Fruit fly (Drosophila melanogaster): ENCODE measurements around the gene CG14070.

Gene CG14070

dm6 chr2L:10856328-10856942 lies 45.1 kb downstream of the CG14070 start, which contains the start of gene Dnz1 (continued):
- TF ChIP-seq salm (tag; optimal IDR thresholded peaks at IDR 0.05) (no peak), ind (GFP tag; optimal IDR thresholded peaks at IDR 0.05) (peak; percentile 43), pros (GFP tag; optimal IDR thresholded peaks at IDR 0.05) (no peak), CG30431 (GFP tag; optimal IDR thresholded peaks at IDR 0.05) (no peak), CG4328 (GFP tag; optimal IDR thresholded peaks at IDR 0.05) (peak; percentile 16), CG9727 (GFP tag; optimal IDR thresholded peaks at IDR 0.05) (peak; percentile 43), Dek (tag; optimal IDR thresholded peaks at IDR 0.05) (peak; percentile 39), Lpt (GFP tag; optimal IDR thresholded peaks at IDR 0.05) (no peak), gce (GFP tag; IDR thresholded peaks at IDR 0.05) (no peak; the same call in 2 of the 3 replicates), CG8765 (GFP tag; IDR thresholded peaks at IDR 0.05) (no peak), vfl (GFP tag; optimal IDR thresholded peaks at IDR 0.05) (no peak), trem (tag; optimal IDR thresholded peaks at IDR 0.05) (peak; percentile 23), schlank (tag; optimal IDR thresholded peaks at IDR 0.05) (no peak), C15 (GFP tag; IDR thresholded peaks at IDR 0.05) (no peak), sima (GFP tag; optimal IDR thresholded peaks at IDR 0.05) (no peak), H2.0 (GFP tag; IDR thresholded peaks at IDR 0.05) (peak; percentile 50; the same call in 1 of the 2 replicates), Jarid2 (GFP tag; optimal IDR thresholded peaks at IDR 0.05) (no peak), ci (GFP tag; IDR thresholded peaks at IDR 0.05) (peak; percentile 62; the same call in 2 of the 3 replicates), phol (tag; optimal IDR thresholded peaks at IDR 0.05) (peak; percentile 49), CG17361 (GFP tag; IDR thresholded peaks at IDR 0.05) (peak; percentile 64), Opbp (GFP tag; IDR thresholded peaks at IDR 0.05; ENCODE audit: partially characterized antibody) (peak; percentile 25; the same call in 1 of the 3 replicates), lov (optimal IDR thresholded peaks at IDR 0.05) (no peak), lov (GFP tag; IDR thresholded peaks at IDR 0.05) (no peak), CG14014 (GFP tag; IDR thresholded peaks at IDR 0.05) (peak; percentile 77), CG3065 (GFP tag; optimal IDR thresholded peaks at IDR 0.05) (no peak), zen2 (GFP tag; IDR thresholded peaks at IDR 0.05; ENCODE audit: partially characterized antibody) (no peak), gsb (GFP tag; IDR thresholded peaks at IDR 0.05) (no peak), Camta (GFP tag; optimal IDR thresholded peaks at IDR 0.05) (peak; percentile 3), dm (GFP tag; optimal IDR thresholded peaks at IDR 0.05) (no peak), Ets65A (GFP tag) (peak; percentile 78), chif (GFP tag; optimal IDR thresholded peaks at IDR 0.05) (peak; percentile 7 to 23), kah (GFP tag; optimal IDR thresholded peaks at IDR 0.05) (no peak), mam (GFP tag; optimal IDR thresholded peaks at IDR 0.05) (peak; percentile 16), BEAF-32 (GFP tag; optimal IDR thresholded peaks at IDR 0.05) (peak; percentile 5), NFAT (GFP tag; IDR thresholded peaks at IDR 0.05) (peak; percentile 79), Fer1 (GFP tag; optimal IDR thresholded peaks at IDR 0.05) (peak; percentile 43), disco-r (GFP tag; optimal IDR thresholded peaks at IDR 0.05) (no peak), sd (tag; optimal IDR thresholded peaks at IDR 0.05) (no peak), dimm (GFP tag; IDR thresholded peaks at IDR 0.05) (no peak), CG34422 (GFP tag; IDR thresholded peaks at IDR 0.05) (peak; percentile 56; the same call in 1 of the 3 replicates), HLH4C (GFP tag; IDR thresholded peaks at IDR 0.05; ENCODE audit: partially characterized antibody) (no peak), CG12942 (GFP tag; optimal IDR thresholded peaks at IDR 0.05) (peak; percentile 24), CG1603 (tag; optimal IDR thresholded peaks at IDR 0.05) (peak; percentile 42), E2f2 (GFP tag; IDR thresholded peaks at IDR 0.05) (peak; percentile 51), CG15269 (tag; optimal IDR thresholded peaks at IDR 0.05) (peak; percentile 61), CG6689 (GFP tag; IDR thresholded peaks at IDR 0.05) (peak; percentile 40; the same call in 1 of the 2 replicates), Adf1 (GFP tag; IDR thresholded peaks at IDR 0.05) (peak; percentile 10; the same call in 1 of the 2 replicates), CG3163 (GFP tag; optimal IDR thresholded peaks at IDR 0.05) (no peak), peb (GFP tag; IDR thresholded peaks at IDR 0.05) (no peak), Ptx1 (GFP tag; IDR thresholded peaks at IDR 0.05) (peak; percentile 76), corto (GFP tag; optimal IDR thresholded peaks at IDR 0.05) (no peak)
